Worm (Caenorhabditis elegans): ENCODE measurements around the gene Y43F8C.23.

DNA sequence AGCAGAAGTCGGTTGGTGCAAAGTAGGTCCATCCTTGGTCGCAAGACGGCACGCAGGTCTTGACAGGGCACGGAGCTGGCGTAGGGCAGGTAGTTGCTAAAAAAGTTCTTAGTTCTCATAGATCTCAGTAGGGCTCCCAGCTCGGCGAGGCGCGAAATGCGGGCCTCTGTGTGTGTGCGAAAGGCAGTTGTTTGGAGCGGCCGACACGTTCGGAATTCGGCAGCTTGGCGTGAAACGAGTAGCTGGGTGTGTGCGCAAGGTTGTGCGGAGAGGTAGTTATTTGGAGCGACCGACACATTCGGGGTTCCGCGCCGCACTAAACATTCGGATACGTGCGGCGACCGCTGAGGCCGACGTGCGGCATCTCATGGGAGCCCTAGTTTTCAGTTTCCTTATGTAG lies 41.3 kb upstream of the Y43F8C.23 start:
- TF ChIP-seq snpc-4 (tag; optimal IDR thresholded peaks at IDR 0.05) (no peak), egl-27 (tag; optimal IDR thresholded peaks at IDR 0.05) (no peak), ceh-82 (tag; optimal IDR thresholded peaks at IDR 0.05) (no peak), skn-1 (tag; optimal IDR thresholded peaks at IDR 0.05) (no peak), nhr-76 (tag; optimal IDR thresholded peaks at IDR 0.05) (no peak), mdl-1 (tag; optimal IDR thresholded peaks at IDR 0.05) (no peak), nhr-77 (tag; optimal IDR thresholded peaks at IDR 0.05) (no peak), nhr-12 (tag; optimal IDR thresholded peaks at IDR 0.05) (no peak), ceh-16 (tag; optimal IDR thresholded peaks at IDR 0.05) (no peak)
